Worm (Caenorhabditis elegans) whole organism, mixed stage, embryonic: ENCODE results near the gene ZK673.2.

Experiments
- lin-13 ChIP-seq: fragments of 150-350 bp; optimal IDR thresholded peaks from 2 replicates; lab custom pipeline; 2014; ENCODE audit warnings: missing biosample characterization, missing genetic modification characterization
- nhr-28 ChIP-seq: fragments of 150-350 bp; optimal IDR thresholded peaks from 2 replicates; lab custom pipeline; 2014; ENCODE audit warnings: missing biosample characterization, missing genetic modification characterization
- pha-4 ChIP-seq: fragments of 150-350 bp; optimal IDR thresholded peaks from 2 replicates; lab custom pipeline; 2018; ENCODE audit warnings: missing biosample characterization, missing genetic modification reagents, missing genetic modification characterization
- zip-8 ChIP-seq: fragments of 150-350 bp; optimal IDR thresholded peaks from 2 replicates; lab custom pipeline; 2014; ENCODE audit warnings: missing biosample characterization, missing genetic modification characterization

- TF ChIP-seq zip-8 (tag; lab: Kevin White, UChicago) (no peak), nhr-28 (tag; lab: Kevin White, UChicago) (no peak), pha-4 (tag; lab: Kevin White, UChicago) (no peak), lin-13 (tag; lab: Kevin White, UChicago) (no peak)
These were observed 4.2 kb upstream of the ZK673.2 start for ce11 chrII:10443898-10444297.
